Fruit fly (Drosophila melanogaster) whole organism, prepupa: ENCODE measurements around the gene KFase.

Source experiments
- CG16779 ChIP-seq: fragments of 200-800 bp; sonication (Bioruptor generic); optimal IDR thresholded peaks from 3 replicates; lab custom pipeline; 2017; ENCODE audit warnings: missing biosample characterization, mild to moderate bottlenecking, missing genetic modification characterization
- Sox15 ChIP-seq: fragments of 200-800 bp; sonication (Bioruptor generic); optimal IDR thresholded peaks from 3 replicates; lab custom pipeline; 2016; ENCODE audit warnings: missing biosample characterization, missing genetic modification characterization
- achi ChIP-seq: fragments of 200-800 bp; sonication (Bioruptor generic); optimal IDR thresholded peaks from 3 replicates; lab custom pipeline; 2016; ENCODE audit warnings: missing biosample characterization, missing genetic modification characterization

DNA sequence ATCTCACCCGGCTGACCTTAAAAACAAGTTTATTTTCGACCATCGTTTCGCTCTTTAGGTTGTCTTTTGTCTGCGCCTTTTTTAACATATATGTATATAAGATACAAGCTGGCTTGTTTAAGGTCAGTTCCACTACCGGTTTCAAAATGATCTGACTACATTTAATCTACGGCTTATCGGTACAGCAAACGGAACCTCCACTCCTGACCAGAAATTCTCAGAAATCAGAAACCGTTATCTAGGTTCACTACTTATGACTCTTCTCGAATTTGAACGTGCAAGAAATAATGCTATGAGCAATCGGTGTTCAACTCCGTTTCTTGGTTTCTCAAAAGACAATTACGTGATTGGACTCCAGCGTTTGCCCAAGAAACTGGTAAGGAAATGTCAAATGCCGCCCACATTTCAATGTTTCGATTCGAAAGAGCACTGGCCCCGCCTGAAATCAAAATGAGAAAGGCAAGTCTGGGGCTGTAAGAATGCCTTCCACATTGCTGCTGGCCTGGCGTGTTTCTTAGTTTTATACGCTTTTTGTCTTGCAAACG, 18.4 kb downstream of the KFase start:
- TF ChIP-seq Sox15, result no peak
- no peak for TF ChIP-seq achi (GFP tag; lab: Kevin White, UChicago)
- TF ChIP-seq CG16779 (tag; lab: Kevin White, UChicago), result no peak
